Fruit fly (Drosophila melanogaster): ENCODE data around the gene Cyp4c3.
A peak's percentile ranks its signal among the peaks of the same experiment; 100 is the strongest.

Gene Cyp4c3

DNA sequence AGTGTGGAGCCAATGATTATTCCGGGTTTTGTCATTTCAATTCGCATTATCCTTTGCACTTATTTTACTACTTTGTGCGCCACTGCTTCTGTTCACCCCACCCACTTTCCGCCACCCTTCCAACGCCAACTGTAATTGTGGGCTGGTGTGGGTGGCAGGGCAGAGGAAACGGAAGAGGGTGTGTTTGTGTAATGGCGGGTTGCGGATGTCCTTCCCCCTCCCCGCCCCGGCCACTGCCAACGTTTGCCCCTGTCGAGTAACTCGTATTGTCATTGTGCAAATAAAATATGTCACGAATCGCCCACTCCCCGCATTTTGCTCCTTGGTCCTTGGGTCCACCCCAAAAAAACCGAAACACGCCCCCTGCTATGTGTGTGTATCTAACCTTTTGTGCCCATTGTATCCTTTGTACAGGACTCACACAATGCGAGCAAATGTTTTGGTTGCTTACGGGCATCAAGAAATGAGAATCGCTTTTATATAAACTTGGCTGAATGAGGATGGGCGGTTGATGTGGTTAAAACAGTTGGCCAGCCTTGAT is 40.1 kb downstream of the Cyp4c3 start (continued):
- TF ChIP-seq corto (GFP tag; optimal IDR thresholded peaks at IDR 0.05) (no peak), ro (GFP tag; IDR thresholded peaks at IDR 0.05) (no peak), CG17385 (GFP tag; optimal IDR thresholded peaks at IDR 0.05) (peak; percentile 14), pan (optimal IDR thresholded peaks at IDR 0.05) (no peak), pan (GFP tag; optimal IDR thresholded peaks at IDR 0.05 in 1 of 2, IDR thresholded peaks at IDR 0.05 in 1 of 2) (no peak), pros (GFP tag; optimal IDR thresholded peaks at IDR 0.05) (peak; percentile 45), CG5245 (GFP tag; optimal IDR thresholded peaks at IDR 0.05) (no peak)

DNA sequence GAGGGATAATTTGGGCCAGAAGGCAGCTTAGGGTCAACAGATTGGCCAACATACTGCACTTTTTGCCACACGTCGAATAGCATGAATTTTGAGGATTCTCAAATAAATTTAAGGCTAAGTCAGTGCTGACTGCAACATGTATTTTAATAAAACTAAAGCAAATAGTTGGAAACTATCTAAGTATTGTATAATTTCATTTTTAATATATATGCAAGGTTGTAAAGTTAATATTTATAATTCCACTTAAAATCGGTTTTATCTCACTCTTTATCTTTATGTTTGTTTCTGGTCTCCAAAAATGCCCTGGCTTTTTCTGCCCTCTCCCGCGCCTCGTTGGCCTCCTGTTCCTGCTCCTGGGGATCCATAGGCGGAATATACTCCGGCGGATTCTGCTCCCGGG is 42.6 kb downstream of the Cyp4c3 start, which contains the start of gene CG15549:
Gene CG15549 (minus strand): TSS at position 101 of the 400 bp plus-strand sequence.
- TF ChIP-seq Ssrp (tag; optimal IDR thresholded peaks at IDR 0.05): no peak
- no peak for TF ChIP-seq so (GFP tag; IDR thresholded peaks at IDR 0.05)
- no peak for TF ChIP-seq unc-4 (GFP tag; IDR thresholded peaks at IDR 0.05; ENCODE audit: partially characterized antibody)
- no peak for TF ChIP-seq CG3995 (GFP tag; optimal IDR thresholded peaks at IDR 0.05)
- TF ChIP-seq CG7839 (tag; optimal IDR thresholded peaks at IDR 0.05): no peak
- no peak for TF ChIP-seq CTCF (GFP tag; optimal IDR thresholded peaks at IDR 0.05)
- no peak for TF ChIP-seq CG2875 (GFP tag; optimal IDR thresholded peaks at IDR 0.05)
- TF ChIP-seq prd (optimal IDR thresholded peaks at IDR 0.05): no peak
- no peak for TF ChIP-seq prd (GFP tag; IDR thresholded peaks at IDR 0.05)
- no peak for TF ChIP-seq CG8359 (GFP tag; optimal IDR thresholded peaks at IDR 0.05; ENCODE audit: borderline replicate concordance)
- TF ChIP-seq Hand (GFP tag; optimal IDR thresholded peaks at IDR 0.05): no peak
- no peak for TF ChIP-seq klu (GFP tag; IDR thresholded peaks at IDR 0.05)
- no peak for TF ChIP-seq ems (GFP tag; optimal IDR thresholded peaks at IDR 0.05)
- no peak for TF ChIP-seq CG1603 (tag; optimal IDR thresholded peaks at IDR 0.05)
- no peak for TF ChIP-seq lov (optimal IDR thresholded peaks at IDR 0.05)
- TF ChIP-seq lov (GFP tag; IDR thresholded peaks at IDR 0.05): no peak
- no peak for TF ChIP-seq sd (tag; optimal IDR thresholded peaks at IDR 0.05)

DNA sequence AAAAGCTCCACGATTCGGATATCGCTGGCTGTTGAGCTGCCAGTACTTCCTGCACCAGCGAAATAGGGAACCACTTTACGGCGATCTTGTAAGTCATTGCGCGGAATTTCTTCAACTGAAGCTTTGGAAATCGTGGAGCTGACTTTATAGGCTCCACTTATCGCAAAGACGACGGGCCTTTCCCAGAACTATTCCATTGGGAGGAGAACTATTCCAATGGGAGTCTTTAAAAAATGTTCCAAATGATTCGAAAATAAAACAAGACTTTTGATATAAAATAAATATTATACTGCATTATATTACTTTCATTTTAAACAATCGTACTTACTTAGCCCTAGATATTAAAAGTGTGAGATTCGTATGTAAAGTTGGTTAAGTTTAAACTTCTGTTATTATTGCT is 43.2 kb downstream of the Cyp4c3 start, which contains the start of gene CG15550:
Gene CG15550 (minus strand): TSS at position 101 of the 400 bp plus-strand sequence.
- no peak for TF ChIP-seq CG3995 (GFP tag; optimal IDR thresholded peaks at IDR 0.05)
- TF ChIP-seq CG11696 (GFP tag; IDR thresholded peaks at IDR 0.05): no peak
- TF ChIP-seq kni (GFP tag; optimal IDR thresholded peaks at IDR 0.05): no peak
- no peak for TF ChIP-seq NfI (GFP tag; optimal IDR thresholded peaks at IDR 0.05)

DNA sequence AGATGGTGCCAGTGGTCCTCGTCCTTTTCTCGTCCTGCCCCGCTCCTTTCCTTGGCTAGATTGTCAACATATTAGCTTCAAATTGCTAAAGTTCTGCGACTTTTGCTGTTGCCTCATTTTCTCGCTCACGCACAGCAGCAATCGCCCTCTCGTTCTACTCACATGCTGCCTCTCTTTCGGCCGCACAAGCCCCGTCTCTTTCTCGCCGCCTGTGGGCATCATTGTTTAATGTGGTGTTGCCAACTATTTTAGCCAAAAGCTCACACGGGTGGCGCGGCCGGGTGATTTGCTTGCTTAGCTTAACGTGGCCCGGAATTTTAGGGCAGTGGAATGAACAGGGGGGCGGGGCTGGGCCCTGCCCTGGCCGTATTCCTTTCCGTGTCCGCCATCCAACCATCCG is 46.4 kb downstream of the Cyp4c3 start:
- no peak for TF ChIP-seq trh (GFP tag; optimal IDR thresholded peaks at IDR 0.05)
- TF ChIP-seq danr (GFP tag; IDR thresholded peaks at IDR 0.05): no peak
- TF ChIP-seq Abd-B (GFP tag; optimal IDR thresholded peaks at IDR 0.05): no peak
- TF ChIP-seq CG10321 (GFP tag; IDR thresholded peaks at IDR 0.05): peak; percentile 62; the same call in 1 of the 2 replicates
- no peak for TF ChIP-seq eve (GFP tag; optimal IDR thresholded peaks at IDR 0.05)
- no peak for TF ChIP-seq wor (GFP tag; IDR thresholded peaks at IDR 0.05)
- TF ChIP-seq CG11085 (GFP tag; IDR thresholded peaks at IDR 0.05): 0 out of 2 replicates have a peak, but pooled peaks have one; percentile 26
- TF ChIP-seq ash1 (GFP tag; optimal IDR thresholded peaks at IDR 0.05): no peak
- TF ChIP-seq sd (tag; optimal IDR thresholded peaks at IDR 0.05): peak; percentile 59
- TF ChIP-seq Kr (GFP tag; optimal IDR thresholded peaks at IDR 0.05): no peak
- TF ChIP-seq CG5953 (GFP tag; IDR thresholded peaks at IDR 0.05): no peak
- TF ChIP-seq ind (GFP tag; optimal IDR thresholded peaks at IDR 0.05): no peak
- TF ChIP-seq Optix (GFP tag; IDR thresholded peaks at IDR 0.05): no peak
- TF ChIP-seq Ets65A (GFP tag): peak; percentile 22
- no peak for TF ChIP-seq CG13775 (GFP tag; optimal IDR thresholded peaks at IDR 0.05)
- no peak for TF ChIP-seq CG1602 (GFP tag; optimal IDR thresholded peaks at IDR 0.05)
- TF ChIP-seq CG12744 (GFP tag; optimal IDR thresholded peaks at IDR 0.05): no peak
- TF ChIP-seq Atf3 (GFP tag; optimal IDR thresholded peaks at IDR 0.05): no peak
- TF ChIP-seq CG3065 (GFP tag; optimal IDR thresholded peaks at IDR 0.05): no peak
- TF ChIP-seq Nf-YC (tag; optimal IDR thresholded peaks at IDR 0.05): peak; percentile 63
- TF ChIP-seq mld (GFP tag; IDR thresholded peaks at IDR 0.05; ENCODE audit: partially characterized antibody): no peak
- TF ChIP-seq CG12769 (tag; optimal IDR thresholded peaks at IDR 0.05): peak; percentile 9
- TF ChIP-seq ranshi (GFP tag; IDR thresholded peaks at IDR 0.05): no peak
